Fruit fly (Drosophila melanogaster) whole organism, prepupa: Measurements from ENCODE around the gene CG33777.

Experiments used
- CG11902 ChIP-seq: fragments of 200-800 bp; sonication (Bioruptor generic); optimal IDR thresholded peaks from 3 replicates; lab custom pipeline; 2016; ENCODE audit warnings: missing biosample characterization, missing genetic modification characterization
- CG16779 ChIP-seq: fragments of 200-800 bp; sonication (Bioruptor generic); optimal IDR thresholded peaks from 3 replicates; lab custom pipeline; 2017; ENCODE audit warnings: missing biosample characterization, mild to moderate bottlenecking, missing genetic modification characterization
- CG6163 ChIP-seq: fragments of 200-800 bp; sonication (Bioruptor generic); IDR thresholded peaks from 3 replicates; pipeline ENCODE4 v1.3.6; 2022; ENCODE audit warnings: missing biosample characterization, missing genetic modification characterization
- CG6792 ChIP-seq: fragments of 200-800 bp; sonication (Bioruptor generic); optimal IDR thresholded peaks from 3 replicates; lab custom pipeline; 2016; ENCODE audit warnings: missing biosample characterization, missing genetic modification characterization
- CG8319 ChIP-seq: fragments of 200-800 bp; sonication (Bioruptor generic); optimal IDR thresholded peaks from 3 replicates; lab custom pipeline; 2016; ENCODE audit warnings: missing biosample characterization, missing genetic modification characterization
- Hr39 ChIP-seq: fragments of 200-800 bp; sonication (Bioruptor generic); optimal IDR thresholded peaks from 2 replicates; lab custom pipeline; 2016; ENCODE audit warnings: missing biosample characterization, missing genetic modification characterization
- Met ChIP-seq: fragments of 200-800 bp; sonication (Bioruptor generic); optimal IDR thresholded peaks from 3 replicates; lab custom pipeline; 2016; ENCODE audit warnings: missing biosample characterization, missing genetic modification characterization
- topi ChIP-seq: fragments of 200-800 bp; sonication (Bioruptor generic); optimal IDR thresholded peaks from 3 replicates; lab custom pipeline; 2016; ENCODE audit warnings: missing biosample characterization, missing genetic modification characterization
- vri ChIP-seq: fragments of 200-800 bp; sonication (Bioruptor generic); optimal IDR thresholded peaks from 3 replicates; lab custom pipeline; 2016; ENCODE audit warnings: missing biosample characterization, mild to moderate bottlenecking, missing genetic modification characterization

- peak; percentile 75 for TF ChIP-seq CG16779 (tag; lab: Kevin White, UChicago)
- TF ChIP-seq topi (GFP tag; lab: Kevin White, UChicago) = peak; percentile 69
- peak; percentile 88 for TF ChIP-seq CG6163
- TF ChIP-seq vri (GFP tag; lab: Kevin White, UChicago) = peak; percentile 65
- TF ChIP-seq CG11902 (GFP tag; lab: Kevin White, UChicago) = peak; percentile 19
- peak; percentile 58 for TF ChIP-seq Hr39 (GFP tag; lab: Kevin White, UChicago)
- TF ChIP-seq Met (GFP tag; lab: Kevin White, UChicago) = peak; percentile 84
- TF ChIP-seq CG6792 (GFP tag; lab: Kevin White, UChicago) = peak; percentile 86
- peak; percentile 80 for TF ChIP-seq CG8319 (GFP tag; lab: Kevin White, UChicago)
Observed at dm6 chr3L:4546650-4547049, 8.4 kb downstream of the CG33777 start.
